Fruit fly (Drosophila melanogaster) whole organism: ENCODE measurements around the gene CycJ.

Experiments used
- CG8478 ChIP-seq: fragments of >200 bp; optimal IDR thresholded peaks from 2 replicates; lab custom pipeline; 2018; ENCODE audit warnings: inconsistent platforms
- Dll ChIP-seq: fragments of >200 bp; optimal IDR thresholded peaks from 2 replicates; lab custom pipeline; 2017
- EcR ChIP-seq, 2 experiments: fragments of >200 bp; optimal IDR thresholded peaks; 2 replicates each; lab custom pipeline; 2017; ENCODE audit warnings: missing biosample characterization in 2 of 2, missing genetic modification characterization in 2 of 2, missing genetic modification reagents in 2 of 2
- pan ChIP-seq: fragments of >200 bp; optimal IDR thresholded peaks from 2 replicates; lab custom pipeline; 2017
- psq ChIP-seq: fragments of >200 bp; optimal IDR thresholded peaks from 2 replicates; lab custom pipeline; 2017
- usp ChIP-seq: fragments of >200 bp; optimal IDR thresholded peaks from 2 replicates; lab custom pipeline; 2017; ENCODE audit warnings: missing biosample characterization, missing genetic modification characterization, mixed read lengths

CycJ gene

DNA sequence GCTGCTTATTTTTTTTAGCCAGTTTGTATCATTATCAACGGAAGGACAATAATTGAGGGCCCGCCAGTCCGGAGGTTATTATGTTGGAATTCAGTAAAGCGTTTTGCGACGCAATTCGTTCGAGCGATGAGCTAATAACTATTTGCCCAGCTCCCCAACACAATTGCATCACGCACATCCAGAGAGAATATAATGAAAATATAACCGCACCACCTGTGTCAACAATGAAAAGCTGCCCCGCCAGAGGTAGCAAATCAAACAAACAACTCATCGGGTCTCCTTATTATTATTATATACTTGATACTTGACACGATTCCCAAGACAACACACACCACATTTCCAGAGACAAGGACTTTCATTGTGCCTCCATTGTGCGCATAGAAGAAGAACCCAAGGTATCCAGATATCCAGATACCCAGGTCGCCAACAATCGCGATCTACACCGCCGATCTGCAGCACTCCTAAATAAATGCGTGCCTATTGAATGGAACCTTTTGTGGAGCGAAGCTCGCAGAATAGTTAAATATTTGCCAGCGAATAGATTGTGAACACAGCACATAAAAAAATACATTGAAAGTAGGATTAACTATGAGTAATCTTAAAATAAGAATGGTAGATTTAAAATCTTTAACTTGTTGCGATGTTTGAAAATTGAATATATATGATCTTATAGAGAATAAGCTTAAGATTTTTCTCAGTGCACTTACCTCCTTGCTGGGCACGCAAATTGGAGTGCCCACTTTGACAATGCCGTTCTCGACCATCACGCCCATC, 23.3 kb upstream of the CycJ start:
- TF ChIP-seq psq (lab: Kevin White, UChicago) (no peak), CG8478 (no peak), usp (GFP tag; lab: Kevin White, UChicago) (no peak), pan (no peak), Dll (lab: Kevin White, UChicago) (no peak), EcR (GFP tag; optimal IDR thresholded peaks at IDR 0.05; lab: Kevin White, UChicago) (no peak)

DNA sequence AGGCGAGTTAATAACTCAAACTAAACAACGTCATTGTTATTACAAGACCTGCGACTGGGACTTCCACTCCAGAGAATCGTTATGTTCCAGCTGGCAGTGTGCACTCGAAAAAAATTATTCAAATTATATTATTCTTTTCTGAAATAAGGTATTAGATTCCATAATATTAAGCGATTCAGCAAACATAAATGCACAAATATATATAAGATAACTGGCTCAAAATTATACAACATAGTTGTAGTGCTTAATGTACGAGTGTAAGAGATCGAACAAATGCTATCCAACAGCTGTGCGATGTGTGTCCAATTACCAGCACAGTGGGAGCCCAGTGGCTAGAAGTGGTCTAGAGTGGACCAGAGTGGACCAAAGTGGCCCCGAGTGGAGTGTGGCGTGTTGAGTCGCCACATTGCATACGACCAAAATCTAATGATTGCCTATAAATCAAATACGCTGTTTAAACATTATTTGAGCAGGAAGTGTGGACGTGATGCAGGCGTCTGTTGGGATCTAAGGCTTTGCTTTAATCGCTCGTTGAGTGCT, 21.9 kb upstream of the CycJ start:
- TF ChIP-seq usp (GFP tag; lab: Kevin White, UChicago) (no peak), pan (no peak), Dll (lab: Kevin White, UChicago) (no peak), EcR (GFP tag; optimal IDR thresholded peaks at IDR 0.05; lab: Kevin White, UChicago) (no peak)

DNA sequence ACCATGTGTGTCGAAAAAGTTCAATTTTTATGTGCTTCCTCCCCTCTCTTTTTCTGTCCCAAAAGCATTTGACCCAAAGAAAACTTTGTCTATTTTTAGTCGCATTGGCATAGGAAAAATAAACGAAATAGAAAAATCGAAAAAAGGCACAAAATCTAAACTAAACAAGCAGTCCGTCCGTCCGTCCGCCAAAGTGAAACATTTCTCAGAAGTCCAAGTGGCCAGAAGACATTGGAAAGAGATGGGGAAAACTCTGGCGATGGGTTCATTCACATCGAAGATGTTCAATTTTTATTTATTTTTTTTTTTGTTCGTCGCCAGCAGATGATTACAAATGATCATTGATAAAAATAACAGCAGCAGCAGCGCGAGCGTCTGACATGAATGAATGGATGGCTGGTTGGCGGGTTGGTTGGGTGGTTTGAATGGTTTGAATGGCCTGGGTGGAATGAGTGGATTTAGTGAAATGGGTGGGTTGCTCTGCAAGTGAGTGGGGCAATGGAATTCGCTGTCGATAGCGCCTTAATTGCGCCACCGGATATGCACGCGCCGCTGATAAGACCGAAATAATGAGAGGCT, 18.2 kb upstream of the CycJ start:
- TF ChIP-seq EcR (GFP tag; optimal IDR thresholded peaks at IDR 0.05; lab: Kevin White, UChicago) (peak in 1 of 2 experiments; percentile 40), Dll (lab: Kevin White, UChicago) (no peak)

DNA sequence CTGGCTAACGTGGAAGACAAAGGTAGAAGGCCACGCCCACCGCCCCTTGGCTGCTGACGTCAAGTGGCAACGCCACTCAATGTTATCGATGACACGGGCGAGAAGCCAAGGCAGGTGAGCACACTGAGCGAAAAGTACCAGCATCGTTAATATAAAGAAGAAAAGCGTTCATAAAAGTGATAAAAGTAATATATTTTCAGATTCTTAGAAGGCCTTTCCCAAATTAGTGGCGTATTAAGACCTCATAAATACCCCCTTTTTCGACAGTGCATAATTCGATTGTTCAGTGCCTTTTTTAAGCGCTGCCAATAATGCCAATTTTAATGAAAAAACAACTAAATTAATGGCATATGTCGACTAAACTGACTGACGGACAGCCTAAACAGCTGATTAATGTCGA, 16.5 kb upstream of the CycJ start:
- TF ChIP-seq Dll (lab: Kevin White, UChicago) (no peak), pan (no peak), psq (lab: Kevin White, UChicago) (no peak), CG8478 (no peak), usp (GFP tag; lab: Kevin White, UChicago) (no peak), EcR (GFP tag; optimal IDR thresholded peaks at IDR 0.05; lab: Kevin White, UChicago) (no peak)

DNA sequence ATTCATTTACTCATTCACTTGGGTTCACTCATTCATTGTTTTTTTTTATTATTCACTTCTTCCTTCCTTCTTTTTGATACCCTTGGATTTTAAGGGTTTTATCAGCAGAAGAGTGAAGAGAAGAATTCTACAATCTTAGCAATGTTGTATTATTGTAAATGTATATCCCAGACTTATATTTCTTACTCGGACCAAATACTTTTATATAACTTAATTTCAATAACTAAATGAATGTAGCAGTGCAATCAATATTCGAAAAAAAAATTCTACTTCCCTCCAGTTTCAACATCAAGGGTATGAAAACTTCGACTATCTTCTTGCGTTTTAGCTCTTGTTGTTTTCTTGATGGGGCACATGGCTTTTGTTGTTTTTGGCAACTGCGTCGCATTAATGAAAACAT, 15.8 kb upstream of the CycJ start:
- TF ChIP-seq pan (peak; percentile 84), usp (GFP tag; lab: Kevin White, UChicago) (no peak)

DNA sequence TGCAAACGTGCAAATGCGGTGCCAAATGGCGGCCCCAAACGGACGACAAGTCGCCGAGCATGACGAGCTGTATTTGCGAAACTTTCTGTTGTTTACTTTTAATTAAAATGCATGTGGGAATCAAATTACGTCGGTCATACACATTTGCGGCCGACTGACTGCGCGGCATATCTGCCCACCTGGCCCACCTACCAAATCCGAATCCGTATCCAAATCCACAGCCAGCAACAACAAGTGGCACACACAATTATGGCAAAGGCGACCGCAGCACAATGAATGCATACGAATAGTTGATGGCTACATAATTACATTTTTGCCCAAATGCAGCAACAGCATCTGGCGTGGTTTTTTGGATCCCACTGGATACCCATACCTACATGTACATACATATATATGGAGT, 14.5 kb upstream of the CycJ start:
- TF ChIP-seq pan, result no peak
- TF ChIP-seq usp (GFP tag; lab: Kevin White, UChicago), result no peak
- no peak for TF ChIP-seq EcR (GFP tag; optimal IDR thresholded peaks at IDR 0.05; lab: Kevin White, UChicago)
- TF ChIP-seq psq (lab: Kevin White, UChicago), result no peak
- no peak for TF ChIP-seq Dll (lab: Kevin White, UChicago)
- no peak for TF ChIP-seq CG8478

dm6 chr3L:3452684-3453083, 13.5 kb upstream of the CycJ start:
- TF ChIP-seq usp (GFP tag; lab: Kevin White, UChicago) (no peak), Dll (lab: Kevin White, UChicago) (no peak), pan (no peak), CG8478 (no peak), EcR (GFP tag; optimal IDR thresholded peaks at IDR 0.05; lab: Kevin White, UChicago) (no peak), psq (lab: Kevin White, UChicago) (no peak)

DNA sequence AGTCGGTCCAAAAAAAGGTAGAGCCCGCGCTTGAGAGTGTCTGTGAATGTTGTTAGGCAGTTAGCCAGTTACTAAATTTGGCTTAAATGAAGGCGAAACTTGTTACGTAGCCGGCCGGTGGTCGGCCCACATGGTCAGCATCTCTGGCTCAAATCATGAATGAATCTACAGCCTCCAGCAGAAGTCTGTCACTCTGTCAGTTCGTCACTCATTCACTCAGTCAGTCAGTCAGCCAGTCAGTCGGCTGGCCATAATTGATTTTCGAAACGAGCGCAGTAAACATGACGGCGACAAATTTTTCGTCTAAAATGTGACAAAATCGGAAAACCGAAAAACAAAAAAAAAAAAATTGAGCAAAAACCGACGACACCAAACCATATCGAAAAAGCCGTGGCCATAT, 11.8 kb upstream of the CycJ start:
- TF ChIP-seq EcR (GFP tag; optimal IDR thresholded peaks at IDR 0.05; lab: Kevin White, UChicago) (no peak), CG8478 (no peak), usp (GFP tag; lab: Kevin White, UChicago) (no peak), Dll (lab: Kevin White, UChicago) (no peak)

- no peak for TF ChIP-seq psq (lab: Kevin White, UChicago)
- TF ChIP-seq CG8478, result no peak
- TF ChIP-seq Dll (lab: Kevin White, UChicago), result no peak
- TF ChIP-seq usp (GFP tag; lab: Kevin White, UChicago), result no peak
- no peak for TF ChIP-seq pan
- no peak for TF ChIP-seq EcR (GFP tag; optimal IDR thresholded peaks at IDR 0.05; lab: Kevin White, UChicago)
These were observed 11.2 kb upstream of the CycJ start for dm6 chr3L:3454921-3455554.

dm6 chr3L:3455555-3455939, 10.7 kb upstream of the CycJ start:
- TF ChIP-seq pan (no peak), psq (lab: Kevin White, UChicago) (no peak), Dll (lab: Kevin White, UChicago) (no peak), CG8478 (no peak), EcR (GFP tag; optimal IDR thresholded peaks at IDR 0.05; lab: Kevin White, UChicago) (no peak), usp (GFP tag; lab: Kevin White, UChicago) (no peak)

dm6 chr3L:3456009-3456566, 10.1 kb upstream of the CycJ start:
- TF ChIP-seq CG8478 (no peak), Dll (lab: Kevin White, UChicago) (no peak), pan (no peak)

dm6 chr3L:3456922-3457321, 9.3 kb upstream of the CycJ start:
- TF ChIP-seq CG8478 (no peak), Dll (lab: Kevin White, UChicago) (no peak), usp (GFP tag; lab: Kevin White, UChicago) (no peak), EcR (GFP tag; optimal IDR thresholded peaks at IDR 0.05; lab: Kevin White, UChicago) (no peak), pan (no peak), psq (lab: Kevin White, UChicago) (no peak)
